Worm (Caenorhabditis elegans): ENCODE measurements around the gene ZK867.2.

Gene ZK867.2

ce11 chrX:7187602-7188001 lies 18.9 kb upstream of the ZK867.2 start, which contains the start of gene C55B6.4:
Gene C55B6.4 (minus strand): TSS chrX:7187702.
- TF ChIP-seq ccch-3 (GFP tag; optimal IDR thresholded peaks at IDR 0.05) (no peak), repo-1 (tag; optimal IDR thresholded peaks at IDR 0.05) (no peak), bed-1 (GFP tag; IDR thresholded peaks at IDR 0.05) (no peak), unc-62 (GFP tag; optimal IDR thresholded peaks at IDR 0.05) (no peak), F55B11.4 (tag; optimal IDR thresholded peaks at IDR 0.05; ENCODE audit: borderline replicate concordance, insufficient read depth) (no peak), C17E4.6 (GFP tag; IDR thresholded peaks at IDR 0.05) (no peak), hmg-20 (GFP tag; IDR thresholded peaks at IDR 0.05) (no peak), lsy-27 (tag; optimal IDR thresholded peaks at IDR 0.05; ENCODE audit: borderline replicate concordance, insufficient read depth) (no peak), madf-6 (GFP tag; IDR thresholded peaks at IDR 0.05) (no peak), Y53F4B.3 (GFP tag; IDR thresholded peaks at IDR 0.05) (no peak), ztf-18 (tag; optimal IDR thresholded peaks at IDR 0.05) (no peak), zfh-2 (GFP tag; conservative IDR thresholded peaks at IDR 0.05) (no peak), Y53G8AR.9 (GFP tag; conservative IDR thresholded peaks at IDR 0.05) (no peak), F57C9.4 (tag; optimal IDR thresholded peaks at IDR 0.05) (no peak), snpc-1.3 (tag; optimal IDR thresholded peaks at IDR 0.05; ENCODE audit: insufficient read depth) (no peak), dox-1 (GFP tag; IDR thresholded peaks at IDR 0.05) (no peak)

ce11 chrX:7191882-7192281 lies 14.6 kb upstream of the ZK867.2 start, which contains the start of gene C55B6.7:
Gene C55B6.7 (minus strand): TSS chrX:7191982.
- TF ChIP-seq lsy-27 (tag; optimal IDR thresholded peaks at IDR 0.05; ENCODE audit: borderline replicate concordance, insufficient read depth), result no peak
- no peak for TF ChIP-seq Y53F4B.3 (GFP tag; IDR thresholded peaks at IDR 0.05)
- TF ChIP-seq B0019.2 (GFP tag; conservative IDR thresholded peaks at IDR 0.05), result no peak
- TF ChIP-seq unc-62 (GFP tag; optimal IDR thresholded peaks at IDR 0.05), result no peak
- no peak for TF ChIP-seq attf-5 (GFP tag; optimal IDR thresholded peaks at IDR 0.05)
- TF ChIP-seq hsf-1 (GFP tag; IDR thresholded peaks at IDR 0.05), result no peak
- no peak for TF ChIP-seq lin-35 (GFP tag; optimal IDR thresholded peaks at IDR 0.05)
- no peak for TF ChIP-seq xnd-1 (tag; optimal IDR thresholded peaks at IDR 0.05)
- TF ChIP-seq ztf-25 (GFP tag; IDR thresholded peaks at IDR 0.05), result no peak
- no peak for TF ChIP-seq dox-1 (GFP tag; IDR thresholded peaks at IDR 0.05)

- TF ChIP-seq madf-3 (GFP tag; IDR thresholded peaks at IDR 0.05) (no peak), efl-1 (GFP tag; optimal IDR thresholded peaks at IDR 0.05) (no peak), attf-5 (GFP tag; optimal IDR thresholded peaks at IDR 0.05) (peak; percentile 49), let-607 (tag; optimal IDR thresholded peaks at IDR 0.05) (peak; percentile 81 to 86), cebp-1 (GFP tag; IDR thresholded peaks at IDR 0.05) (no peak), cebp-1 (tag; optimal IDR thresholded peaks at IDR 0.05) (no peak), nhr-80 (tag; optimal IDR thresholded peaks at IDR 0.05) (peak; percentile 55), zfh-2 (GFP tag; conservative IDR thresholded peaks at IDR 0.05) (no peak), unc-130 (GFP tag; optimal IDR thresholded peaks at IDR 0.05) (no peak), B0261.1 (tag; optimal IDR thresholded peaks at IDR 0.05) (no peak), hmg-1.2 (GFP tag; IDR thresholded peaks at IDR 0.05) (peak; percentile 36; the same call in 1 of the 2 replicates), dpl-1 (GFP tag; optimal IDR thresholded peaks at IDR 0.05) (no peak), cebp-2 (GFP tag; IDR thresholded peaks at IDR 0.05) (no peak)
These were observed 12.5 kb upstream of the ZK867.2 start, which contains the start of gene dnj-7 for ce11 chrX:7193894-7194614. Gene dnj-7 (plus strand): TSS chrX:7194564.
